Fruit fly (Drosophila melanogaster) whole organism, embryonic: ENCODE measurements around the gene CG12321.

Experiments used
- Ada2b ChIP-seq: fragments of 200-800 bp; sonication (Bioruptor generic); IDR thresholded peaks from 2 replicates; pipeline ENCODE4 v1.3.6; 2022; ENCODE audit warnings: missing biosample characterization, missing genetic modification characterization
- Adf1 ChIP-seq: fragments of 200-800 bp; sonication (Bioruptor generic); IDR thresholded peaks from 2 replicates; pipeline ENCODE4 v1.3.6; 2022; ENCODE audit warnings: missing biosample characterization, missing genetic modification characterization
- CG10431 ChIP-seq: fragments of 200-800 bp; sonication (Bioruptor generic); optimal IDR thresholded peaks from 3 replicates; lab custom pipeline; 2018; ENCODE audit warnings: missing biosample characterization, mild to moderate bottlenecking, missing genetic modification characterization
- CG10462 ChIP-seq: fragments of 200-800 bp; sonication (Bioruptor generic); optimal IDR thresholded peaks from 2 replicates; lab custom pipeline; 2016; ENCODE audit warnings: missing biosample characterization, missing genetic modification characterization
- CG12219 ChIP-seq: fragments of 200-800 bp; sonication (Bioruptor generic); optimal IDR thresholded peaks from 3 replicates; lab custom pipeline; 2018; ENCODE audit warnings: missing biosample characterization, mild to moderate bottlenecking, missing genetic modification characterization
- CG13424 ChIP-seq: fragments of 200-800 bp; sonication (Bioruptor generic); optimal IDR thresholded peaks from 2 replicates; lab custom pipeline; 2019; ENCODE audit warnings: missing biosample characterization, mild to moderate bottlenecking, missing genetic modification characterization, moderate library complexity
- CG14667 ChIP-seq: fragments of 200-800 bp; sonication (Bioruptor generic); IDR thresholded peaks from 2 replicates; pipeline ENCODE4 v1.3.6; 2022; ENCODE audit warnings: missing biosample characterization, missing genetic modification characterization
- CG14710 ChIP-seq: fragments of 200-800 bp; sonication (Bioruptor generic); optimal IDR thresholded peaks from 3 replicates; lab custom pipeline; 2019; ENCODE audit warnings: missing biosample characterization, mild to moderate bottlenecking, missing genetic modification characterization, moderate library complexity
- CG17802 ChIP-seq: fragments of 200-800 bp; sonication (Bioruptor generic); optimal IDR thresholded peaks from 2 replicates; lab custom pipeline; 2018; ENCODE audit warnings: missing biosample characterization, mild to moderate bottlenecking, missing genetic modification characterization, moderate library complexity
- CG18619 ChIP-seq: fragments of 200-800 bp; sonication (Bioruptor generic); optimal IDR thresholded peaks from 3 replicates; lab custom pipeline; 2017; ENCODE audit warnings: missing biosample characterization, mild to moderate bottlenecking, missing genetic modification characterization
- CG18764 ChIP-seq: fragments of 200-800 bp; sonication (Bioruptor generic); optimal IDR thresholded peaks from 3 replicates; lab custom pipeline; 2016; ENCODE audit warnings: missing biosample characterization, missing genetic modification characterization
- CG3163 ChIP-seq: fragments of 200-800 bp; sonication (Bioruptor generic); optimal IDR thresholded peaks from 3 replicates; lab custom pipeline; 2016; ENCODE audit warnings: missing biosample characterization, missing genetic modification characterization
- CG32772 ChIP-seq: fragments of 200-800 bp; sonication (Bioruptor generic); IDR thresholded peaks from 2 replicates; pipeline ENCODE4 v1.3.6; 2022; ENCODE audit warnings: missing biosample characterization, missing genetic modification characterization
- CG33557 ChIP-seq: fragments of 200-800 bp; sonication (Bioruptor generic); optimal IDR thresholded peaks from 2 replicates; lab custom pipeline; 2019; ENCODE audit warnings: missing biosample characterization, mild to moderate bottlenecking, missing genetic modification characterization, moderate library complexity
- CG4404 ChIP-seq: fragments of 200-800 bp; sonication (Bioruptor generic); IDR thresholded peaks from 2 replicates; pipeline ENCODE4 v1.3.6; 2022; ENCODE audit warnings: missing biosample characterization, missing genetic modification characterization
- CG4617 ChIP-seq: fragments of 200-800 bp; sonication (Bioruptor generic); optimal IDR thresholded peaks from 3 replicates; lab custom pipeline; 2016; ENCODE audit warnings: missing biosample characterization, missing genetic modification characterization, borderline replicate concordance
- CG6272 ChIP-seq: fragments of 200-800 bp; sonication (Bioruptor generic); IDR thresholded peaks from 2 replicates; pipeline ENCODE4 v1.3.6; 2022; ENCODE audit warnings: missing biosample characterization, missing genetic modification characterization
- CG7786 ChIP-seq: fragments of 200-800 bp; sonication (Bioruptor generic); optimal IDR thresholded peaks from 2 replicates; lab custom pipeline; 2016; ENCODE audit warnings: missing biosample characterization, missing genetic modification characterization
- CG8359 ChIP-seq: fragments of 200-800 bp; sonication (Bioruptor generic); optimal IDR thresholded peaks from 2 replicates; lab custom pipeline; 2017; ENCODE audit warnings: missing biosample characterization, mild to moderate bottlenecking, missing genetic modification characterization, borderline replicate concordance
- CTCF ChIP-seq: fragments of 200-800 bp; sonication (Bioruptor generic); optimal IDR thresholded peaks from 2 replicates; lab custom pipeline; 2017; ENCODE audit warnings: missing biosample characterization, mild to moderate bottlenecking, missing genetic modification characterization, moderate library complexity
- Deaf1 ChIP-seq: fragments of 200-800 bp; optimal IDR thresholded peaks from 3 replicates; lab custom pipeline; 2019; ENCODE audit warnings: missing biosample characterization, mild to moderate bottlenecking, missing genetic modification characterization, moderate library complexity
- Dek ChIP-seq: fragments of 200-800 bp; sonication (Bioruptor generic); optimal IDR thresholded peaks from 3 replicates; lab custom pipeline; 2019; ENCODE audit warnings: missing biosample characterization, mild to moderate bottlenecking, missing genetic modification characterization, moderate library complexity
- E2f2 ChIP-seq: fragments of 200-800 bp; sonication (Bioruptor generic); IDR thresholded peaks from 2 replicates; pipeline ENCODE4 v1.3.6; 2022; ENCODE audit warnings: missing biosample characterization, missing genetic modification characterization
- Fer1 ChIP-seq: fragments of 200-800 bp; sonication (Bioruptor generic); optimal IDR thresholded peaks from 2 replicates; lab custom pipeline; 2017; ENCODE audit warnings: missing biosample characterization, mild to moderate bottlenecking, missing genetic modification characterization
- H2.0 ChIP-seq: fragments of 200-800 bp; sonication (Bioruptor generic); IDR thresholded peaks from 2 replicates; pipeline ENCODE4 v1.3.6; 2022; ENCODE audit warnings: missing biosample characterization, missing genetic modification characterization
- Hmr ChIP-seq: fragments of 200-800 bp; sonication (Bioruptor generic); optimal IDR thresholded peaks from 3 replicates; lab custom pipeline; 2017; ENCODE audit warnings: mild to moderate bottlenecking, missing biosample characterization, missing genetic modification reagents, missing genetic modification characterization
- Hr39 ChIP-seq: fragments of >200 bp; optimal IDR thresholded peaks from 2 replicates; lab custom pipeline; 2017
- Hr78 ChIP-seq, 2 experiments: fragments of 200-800 bp in 1 of 2; fragments of >200 bp in 1 of 2; sonication (Bioruptor generic) in 1 of 2; optimal IDR thresholded peaks; 2 replicates each; lab custom pipeline; 2017 to 2019; ENCODE audit warnings: missing biosample characterization in 2 of 2, missing genetic modification characterization in 2 of 2, mild to moderate bottlenecking in 1 of 2, moderate library complexity in 1 of 2
- Med ChIP-seq: fragments of 200-800 bp; sonication (Bioruptor generic); peaks from one replicate; lab custom pipeline; 2016; ENCODE audit warnings: missing biosample characterization, missing genetic modification characterization, mild to moderate bottlenecking, inconsistent platforms, moderate library complexity
- Nf-YC ChIP-seq: fragments of 200-800 bp; optimal IDR thresholded peaks from 3 replicates; lab custom pipeline; 2019; ENCODE audit warnings: missing biosample characterization, mild to moderate bottlenecking, missing genetic modification characterization, moderate library complexity
- ato ChIP-seq: fragments of 200-800 bp; sonication (Bioruptor generic); IDR thresholded peaks from 2 replicates; pipeline ENCODE4 v1.3.6; 2022; ENCODE audit warnings: missing biosample characterization, missing genetic modification characterization; ENCODE audit not compliant: partially characterized antibody
- az2 ChIP-seq: fragments of 200-800 bp; sonication (Bioruptor generic); optimal IDR thresholded peaks from 3 replicates; lab custom pipeline; 2016; ENCODE audit warnings: missing biosample characterization, missing genetic modification characterization
- cad ChIP-seq: fragments of >200 bp; optimal IDR thresholded peaks from 2 replicates; lab custom pipeline; 2017; ENCODE audit warnings: missing biosample characterization, missing genetic modification characterization
- cg ChIP-seq: fragments of 200-800 bp; sonication (Bioruptor generic); optimal IDR thresholded peaks from 3 replicates; lab custom pipeline; 2019; ENCODE audit warnings: missing biosample characterization, mild to moderate bottlenecking, missing genetic modification characterization, moderate library complexity
- croc ChIP-seq: fragments of 200-800 bp; sonication (Bioruptor generic); conservative IDR thresholded peaks from 3 replicates; pipeline ENCODE4 v1.3.6; 2022; ENCODE audit warnings: missing biosample characterization, missing genetic modification characterization
- fd3F ChIP-seq: fragments of 200-800 bp; sonication (Bioruptor generic); optimal IDR thresholded peaks from 2 replicates; lab custom pipeline; 2018; ENCODE audit warnings: missing biosample characterization, mild to moderate bottlenecking, missing genetic modification characterization, moderate library complexity
- gcm ChIP-seq: fragments of 200-800 bp; sonication (Bioruptor generic); optimal IDR thresholded peaks from 2 replicates; lab custom pipeline; 2019; ENCODE audit warnings: missing biosample characterization, mild to moderate bottlenecking, missing genetic modification characterization, moderate library complexity
- gem ChIP-seq: fragments of 200-800 bp; sonication (Bioruptor generic); optimal IDR thresholded peaks from 2 replicates; lab custom pipeline; 2019; ENCODE audit warnings: missing biosample characterization, mild to moderate bottlenecking, missing genetic modification characterization, moderate library complexity
- kah ChIP-seq: fragments of 200-800 bp; sonication (Bioruptor generic); optimal IDR thresholded peaks from 2 replicates; lab custom pipeline; 2018; ENCODE audit warnings: missing biosample characterization, mild to moderate bottlenecking, missing genetic modification characterization
- lab ChIP-seq: fragments of 200-800 bp; sonication (Bioruptor generic); optimal IDR thresholded peaks from 3 replicates; lab custom pipeline; 2017; ENCODE audit warnings: missing biosample characterization, missing genetic modification characterization, mild to moderate bottlenecking, moderate library complexity, missing genetic modification reagents
- mam ChIP-seq: fragments of 200-800 bp; sonication (Bioruptor generic); optimal IDR thresholded peaks from 3 replicates; lab custom pipeline; 2016; ENCODE audit warnings: missing biosample characterization, missing genetic modification characterization
- nau ChIP-seq: fragments of 200-800 bp; sonication (Bioruptor generic); optimal IDR thresholded peaks from 3 replicates; lab custom pipeline; 2017; ENCODE audit warnings: missing biosample characterization, mild to moderate bottlenecking, missing genetic modification characterization, missing genetic modification reagents
- pho ChIP-seq: fragments of 200-800 bp; sonication (Bioruptor generic); optimal IDR thresholded peaks from 2 replicates; lab custom pipeline; 2016; ENCODE audit warnings: missing biosample characterization, missing genetic modification characterization
- phol ChIP-seq: fragments of 200-800 bp; sonication (Bioruptor generic); optimal IDR thresholded peaks from 3 replicates; lab custom pipeline; 2018; ENCODE audit warnings: missing biosample characterization, mild to moderate bottlenecking, missing genetic modification characterization, moderate library complexity
- pnt ChIP-seq: fragments of 200-800 bp; sonication (Bioruptor generic); optimal IDR thresholded peaks from 3 replicates; lab custom pipeline; 2016; ENCODE audit warnings: missing biosample characterization, missing genetic modification characterization
- repo ChIP-seq: fragments of 200-800 bp; sonication (Bioruptor generic); optimal IDR thresholded peaks from 2 replicates; lab custom pipeline; 2016; ENCODE audit warnings: missing biosample characterization, missing genetic modification characterization
- ro ChIP-seq: fragments of 200-800 bp; sonication (Bioruptor generic); IDR thresholded peaks from 2 replicates; pipeline ENCODE4 v1.3.6; 2022; ENCODE audit warnings: missing biosample characterization, missing genetic modification characterization
- sc ChIP-seq, 3 experiments: fragments of >200 bp in 2 of 3; fragments of 200-800 bp in 1 of 3; sonication (Bioruptor generic) in 1 of 3; optimal IDR thresholded peaks; 2 replicates in 2 of 3; 3 replicates in 1 of 3; lab custom pipeline; 2017; ENCODE audit warnings: mild to moderate bottlenecking in 1 of 3, missing biosample characterization in 1 of 3, missing genetic modification characterization in 1 of 3, missing genetic modification reagents in 1 of 3
- sens ChIP-seq: fragments of 200-800 bp; sonication (Bioruptor generic); peaks from one replicate; lab custom pipeline; 2016; ENCODE audit warnings: missing biosample characterization, missing genetic modification characterization
- stwl ChIP-seq: fragments of 200-800 bp; sonication (Bioruptor generic); optimal IDR thresholded peaks from 3 replicates; lab custom pipeline; 2018; ENCODE audit warnings: missing biosample characterization, mild to moderate bottlenecking, missing genetic modification characterization, moderate library complexity
- trem ChIP-seq: fragments of 200-800 bp; optimal IDR thresholded peaks from 3 replicates; lab custom pipeline; 2019; ENCODE audit warnings: missing biosample characterization, mild to moderate bottlenecking, missing genetic modification characterization, moderate library complexity
- ttk ChIP-seq: fragments of 200-800 bp; sonication (Bioruptor generic); IDR thresholded peaks from 2 replicates; pipeline ENCODE4 v2.1.2; 2022; ENCODE audit warnings: missing biosample characterization, missing genetic modification characterization
- zen2 ChIP-seq: fragments of 200-800 bp; sonication (Bioruptor generic); IDR thresholded peaks from 3 replicates; pipeline ENCODE4 v1.3.6; 2022; ENCODE audit warnings: missing biosample characterization, missing genetic modification characterization; ENCODE audit not compliant: partially characterized antibody

CG12321 gene

dm6 chr3R:18232187-18232586 lies 43.7 kb upstream of the CG12321 start:
- TF ChIP-seq CG32772 (GFP tag; lab: Robert Waterston, UW) (no peak), Med (GFP tag; lab: Kevin White, UChicago) (no peak), gem (no peak), cad (GFP tag; lab: Kevin White, UChicago) (no peak), fd3F (no peak), CG17802 (peak; percentile 92), Hr39 (no peak), CG33557 (GFP tag; lab: Kevin White, UChicago) (no peak), lab (GFP tag; lab: Kevin White, UChicago) (no peak), CG14710 (tag; lab: Kevin White, UChicago) (no peak), CG14667 (GFP tag; lab: Robert Waterston, UW) (no peak), CG10431 (GFP tag; lab: Kevin White, UChicago) (no peak), sc (optimal IDR thresholded peaks at IDR 0.05; lab: Kevin White, UChicago) (no peak), sc (GFP tag; optimal IDR thresholded peaks at IDR 0.05; lab: Kevin White, UChicago) (no peak), ro (GFP tag; lab: Robert Waterston, UW) (no peak), H2.0 (no peak), CG18764 (GFP tag; lab: Kevin White, UChicago) (no peak), sens (GFP tag; lab: Kevin White, UChicago) (peak; percentile 16), Adf1 (GFP tag; lab: Robert Waterston, UW) (no peak), zen2 (GFP tag; lab: Robert Waterston, UW) (no peak), gcm (GFP tag; lab: Kevin White, UChicago) (peak; percentile 48), nau (no peak), CG6272 (GFP tag; lab: Robert Waterston, UW) (no peak), cg (peak; percentile 22), phol (tag; lab: Kevin White, UChicago) (peak; percentile 70), CG12219 (no peak), Hr78 (GFP tag; optimal IDR thresholded peaks at IDR 0.05; lab: Kevin White, UChicago) (no peak), pho (GFP tag; lab: Kevin White, UChicago) (no peak), CG3163 (GFP tag; lab: Kevin White, UChicago) (no peak)

- TF ChIP-seq kah (GFP tag; lab: Kevin White, UChicago): no peak
- TF ChIP-seq pnt (GFP tag; lab: Kevin White, UChicago): no peak
- TF ChIP-seq Deaf1 (tag; lab: Kevin White, UChicago): no peak
- TF ChIP-seq CG13424 (tag; lab: Kevin White, UChicago): no peak
- no peak for TF ChIP-seq az2 (GFP tag; lab: Kevin White, UChicago)
- no peak for TF ChIP-seq CG4617 (GFP tag; lab: Kevin White, UChicago)
- no peak for TF ChIP-seq mam (GFP tag; lab: Kevin White, UChicago)
- TF ChIP-seq repo (GFP tag; lab: Kevin White, UChicago): no peak
- TF ChIP-seq CTCF: no peak
- no peak for TF ChIP-seq CG10462 (GFP tag; lab: Kevin White, UChicago)
- TF ChIP-seq ttk (GFP tag; lab: Robert Waterston, UW): no peak
- no peak for TF ChIP-seq CG8359 (GFP tag; lab: Kevin White, UChicago)
- TF ChIP-seq ato (GFP tag; lab: Robert Waterston, UW): no peak
- TF ChIP-seq fd3F: no peak
- no peak for TF ChIP-seq Fer1
- no peak for TF ChIP-seq CG18619 (GFP tag; lab: Kevin White, UChicago)
- TF ChIP-seq stwl (tag; lab: Kevin White, UChicago): peak; percentile 42
- no peak for TF ChIP-seq CG4404 (GFP tag; lab: Robert Waterston, UW)
- TF ChIP-seq Hmr (GFP tag; lab: Kevin White, UChicago): no peak
- TF ChIP-seq croc (GFP tag; lab: Robert Waterston, UW): no peak
- TF ChIP-seq Nf-YC (tag; lab: Kevin White, UChicago): no peak
- TF ChIP-seq Dek (tag; lab: Kevin White, UChicago): no peak
- peak; percentile 51; the same call in 1 of the 2 replicates for TF ChIP-seq E2f2 (GFP tag; lab: Robert Waterston, UW)
- TF ChIP-seq trem (tag; lab: Kevin White, UChicago): peak; percentile 13
- no peak for TF ChIP-seq Ada2b (GFP tag; lab: Robert Waterston, UW)
- TF ChIP-seq CG7786 (GFP tag; lab: Kevin White, UChicago): no peak
These were observed 41.7 kb upstream of the CG12321 start for dm6 chr3R:18230229-18230628.
